Fruit fly (Drosophila melanogaster) whole organism, adult: Measurements from ENCODE around the gene dpr14.

Experiments used
- CG11617 ChIP-seq: fragments of 200-800 bp; sonication (Bioruptor generic); optimal IDR thresholded peaks from 2 replicates; lab custom pipeline; 2017; ENCODE audit warnings: mild to moderate bottlenecking, missing biosample characterization, missing genetic modification reagents, missing genetic modification characterization
- CG12768 ChIP-seq: fragments of 200-800 bp; sonication (Bioruptor generic); optimal IDR thresholded peaks from 2 replicates; lab custom pipeline; 2017; ENCODE audit warnings: missing biosample characterization, missing genetic modification characterization, mild to moderate bottlenecking, moderate library complexity, missing genetic modification reagents
- CG14711 ChIP-seq: fragments of 200-800 bp; sonication (Bioruptor generic); optimal IDR thresholded peaks from 2 replicates; lab custom pipeline; 2018; ENCODE audit warnings: missing biosample characterization, mild to moderate bottlenecking, missing genetic modification characterization, moderate library complexity
- CG1620 ChIP-seq: fragments of 200-800 bp; sonication (Bioruptor generic); optimal IDR thresholded peaks from 2 replicates; lab custom pipeline; 2016; ENCODE audit warnings: missing biosample characterization, missing genetic modification characterization
- CG33017 ChIP-seq: fragments of 200-800 bp; sonication (Bioruptor generic); optimal IDR thresholded peaks from 2 replicates; lab custom pipeline; 2018; ENCODE audit warnings: missing biosample characterization, mild to moderate bottlenecking, missing genetic modification characterization, moderate library complexity
- CG5204 ChIP-seq: fragments of 200-800 bp; sonication (Bioruptor generic); optimal IDR thresholded peaks from 2 replicates; lab custom pipeline; 2016; ENCODE audit warnings: missing biosample characterization, missing genetic modification characterization
- CG7045 ChIP-seq: fragments of 200-800 bp; sonication (Bioruptor generic); optimal IDR thresholded peaks from 2 replicates; lab custom pipeline; 2017; ENCODE audit warnings: missing biosample characterization, mild to moderate bottlenecking, missing genetic modification characterization
- CG7101 ChIP-seq: fragments of 200-800 bp; sonication (Bioruptor generic); optimal IDR thresholded peaks from 2 replicates; lab custom pipeline; 2018; ENCODE audit warnings: missing biosample characterization, mild to moderate bottlenecking, missing genetic modification characterization, moderate library complexity
- Clk ChIP-seq: fragments of 200-800 bp; sonication (Bioruptor generic); optimal IDR thresholded peaks from 2 replicates; lab custom pipeline; 2017; ENCODE audit warnings: missing biosample characterization, missing genetic modification characterization
- Crg-1 ChIP-seq: fragments of 200-800 bp; sonication (Bioruptor generic); optimal IDR thresholded peaks from 2 replicates; lab custom pipeline; 2016; ENCODE audit warnings: missing biosample characterization, missing genetic modification characterization
- Hr96 ChIP-seq: fragments of 200-800 bp; sonication (Bioruptor generic); optimal IDR thresholded peaks from 2 replicates; lab custom pipeline; 2016; ENCODE audit warnings: missing biosample characterization, missing genetic modification characterization
- Mnt ChIP-seq: fragments of 200-800 bp; sonication (Bioruptor generic); optimal IDR thresholded peaks from 2 replicates; lab custom pipeline; 2016; ENCODE audit warnings: missing biosample characterization, mild to moderate bottlenecking, missing genetic modification characterization
- bab1 ChIP-seq: fragments of 200-800 bp; sonication (Bioruptor generic); optimal IDR thresholded peaks from 3 replicates; lab custom pipeline; 2019; ENCODE audit warnings: missing biosample characterization, mild to moderate bottlenecking, missing genetic modification characterization, moderate library complexity
- cic ChIP-seq: fragments of 200-800 bp; sonication (Bioruptor generic); optimal IDR thresholded peaks from 2 replicates; lab custom pipeline; 2017; ENCODE audit warnings: missing biosample characterization, mild to moderate bottlenecking, missing genetic modification characterization, moderate library complexity
- cnc ChIP-seq, 2 experiments: fragments of >200 bp; optimal IDR thresholded peaks; 2 replicates each; lab custom pipeline; 2017
- kay ChIP-seq: fragments of 200-800 bp; sonication (Bioruptor generic); peaks from one replicate; lab custom pipeline; 2016; ENCODE audit warnings: missing biosample characterization, missing genetic modification characterization, borderline replicate concordance
- ovo ChIP-seq: fragments of 200-800 bp; sonication (Bioruptor generic); optimal IDR thresholded peaks from 2 replicates; lab custom pipeline; 2016; ENCODE audit warnings: missing biosample characterization, missing genetic modification characterization
- pad ChIP-seq: fragments of 200-800 bp; sonication (Bioruptor generic); optimal IDR thresholded peaks from 3 replicates; lab custom pipeline; 2017; ENCODE audit warnings: missing biosample characterization, missing genetic modification characterization, mild to moderate bottlenecking, moderate library complexity, missing genetic modification reagents
- tj ChIP-seq: fragments of 200-800 bp; sonication (Bioruptor generic); optimal IDR thresholded peaks from 3 replicates; lab custom pipeline; 2017; ENCODE audit warnings: missing biosample characterization, mild to moderate bottlenecking, missing genetic modification characterization, moderate library complexity
- toe ChIP-seq: fragments of 200-800 bp; sonication (Bioruptor generic); optimal IDR thresholded peaks from 2 replicates; lab custom pipeline; 2016; ENCODE audit warnings: missing biosample characterization, missing genetic modification characterization

The dpr14 gene

dm6 chrX:7933210-7933915 is 25.3 kb upstream of the dpr14 start, which contains the start of the genes Dhdds and RpS14a:
Gene Dhdds (minus strand): TSS chrX:7933351.
Gene RpS14a (plus strand): TSS chrX:7933742.
- TF ChIP-seq CG12768 (GFP tag; lab: Kevin White, UChicago) (no peak), toe (GFP tag; lab: Kevin White, UChicago) (no peak), tj (GFP tag; lab: Kevin White, UChicago) (peak; percentile 66), Clk (no peak), CG1620 (peak; percentile 64), CG14711 (peak; percentile 96), cnc (optimal IDR thresholded peaks at IDR 0.05; lab: Kevin White, UChicago) (no peak), kay (GFP tag; lab: Kevin White, UChicago) (no peak), CG5204 (GFP tag; lab: Kevin White, UChicago) (no peak), CG33017 (no peak), CG7101 (peak; percentile 77), ovo (GFP tag; lab: Kevin White, UChicago) (peak; percentile 77), Mnt (peak; percentile 81), CG7045 (GFP tag; lab: Kevin White, UChicago) (peak; percentile 24), Crg-1 (GFP tag; lab: Kevin White, UChicago) (peak; percentile 84), bab1 (GFP tag; lab: Kevin White, UChicago) (peak; percentile 43), cic (no peak), pad (peak; percentile 66), Hr96 (no peak), CG11617 (GFP tag; lab: Kevin White, UChicago) (peak; percentile 91)

- no peak for TF ChIP-seq CG7045 (GFP tag; lab: Kevin White, UChicago)
- TF ChIP-seq Crg-1 (GFP tag; lab: Kevin White, UChicago), result no peak
- TF ChIP-seq tj (GFP tag; lab: Kevin White, UChicago), result peak; percentile 75
- TF ChIP-seq CG5204 (GFP tag; lab: Kevin White, UChicago), result no peak
- no peak for TF ChIP-seq pad
- no peak for TF ChIP-seq CG33017
- TF ChIP-seq Clk, result no peak
- TF ChIP-seq Hr96, result no peak
- TF ChIP-seq toe (GFP tag; lab: Kevin White, UChicago), result no peak
- no peak for TF ChIP-seq ovo (GFP tag; lab: Kevin White, UChicago)
- no peak for TF ChIP-seq CG1620
- TF ChIP-seq cnc (optimal IDR thresholded peaks at IDR 0.05; lab: Kevin White, UChicago), result no peak
- no peak for TF ChIP-seq CG12768 (GFP tag; lab: Kevin White, UChicago)
- TF ChIP-seq CG11617 (GFP tag; lab: Kevin White, UChicago), result no peak
- TF ChIP-seq CG14711, result peak; percentile 35
- peak; percentile 55 for TF ChIP-seq bab1 (GFP tag; lab: Kevin White, UChicago)
- TF ChIP-seq CG7101, result peak; percentile 26
- TF ChIP-seq Mnt, result peak; percentile 72
- no peak for TF ChIP-seq kay (GFP tag; lab: Kevin White, UChicago)
- no peak for TF ChIP-seq cic
Observed at dm6 chrX:7931028-7931549, 23.0 kb upstream of the dpr14 start, which contains the start of gene mahe. Gene mahe (minus strand): TSS chrX:7931382.

- TF ChIP-seq kay (GFP tag; lab: Kevin White, UChicago), result no peak
- no peak for TF ChIP-seq cic
- no peak for TF ChIP-seq cnc (optimal IDR thresholded peaks at IDR 0.05; lab: Kevin White, UChicago)
- TF ChIP-seq Hr96, result no peak
- TF ChIP-seq CG7101, result peak; percentile 19
- TF ChIP-seq CG1620, result no peak
- no peak for TF ChIP-seq CG7045 (GFP tag; lab: Kevin White, UChicago)
- no peak for TF ChIP-seq Crg-1 (GFP tag; lab: Kevin White, UChicago)
- peak; percentile 6 for TF ChIP-seq CG12768 (GFP tag; lab: Kevin White, UChicago)
- peak; percentile 25 for TF ChIP-seq pad
- TF ChIP-seq CG5204 (GFP tag; lab: Kevin White, UChicago), result no peak
- TF ChIP-seq ovo (GFP tag; lab: Kevin White, UChicago), result no peak
- TF ChIP-seq CG11617 (GFP tag; lab: Kevin White, UChicago), result no peak
- no peak for TF ChIP-seq bab1 (GFP tag; lab: Kevin White, UChicago)
- no peak for TF ChIP-seq Mnt
- peak; percentile 8 for TF ChIP-seq tj (GFP tag; lab: Kevin White, UChicago)
- no peak for TF ChIP-seq toe (GFP tag; lab: Kevin White, UChicago)
- TF ChIP-seq Clk, result no peak
Observed at dm6 chrX:7930236-7931027, 22.3 kb upstream of the dpr14 start.

- no peak for TF ChIP-seq cic
- no peak for TF ChIP-seq tj (GFP tag; lab: Kevin White, UChicago)
- TF ChIP-seq kay (GFP tag; lab: Kevin White, UChicago), result no peak
- TF ChIP-seq CG1620, result no peak
- TF ChIP-seq Hr96, result no peak
- no peak for TF ChIP-seq toe (GFP tag; lab: Kevin White, UChicago)
- no peak for TF ChIP-seq CG33017
- no peak for TF ChIP-seq Crg-1 (GFP tag; lab: Kevin White, UChicago)
- TF ChIP-seq Mnt, result no peak
- no peak for TF ChIP-seq CG12768 (GFP tag; lab: Kevin White, UChicago)
- TF ChIP-seq Clk, result no peak
- no peak for TF ChIP-seq CG5204 (GFP tag; lab: Kevin White, UChicago)
- no peak for TF ChIP-seq CG7101
Observed at dm6 chrX:7924913-7925312, 16.8 kb upstream of the dpr14 start.

DNA sequence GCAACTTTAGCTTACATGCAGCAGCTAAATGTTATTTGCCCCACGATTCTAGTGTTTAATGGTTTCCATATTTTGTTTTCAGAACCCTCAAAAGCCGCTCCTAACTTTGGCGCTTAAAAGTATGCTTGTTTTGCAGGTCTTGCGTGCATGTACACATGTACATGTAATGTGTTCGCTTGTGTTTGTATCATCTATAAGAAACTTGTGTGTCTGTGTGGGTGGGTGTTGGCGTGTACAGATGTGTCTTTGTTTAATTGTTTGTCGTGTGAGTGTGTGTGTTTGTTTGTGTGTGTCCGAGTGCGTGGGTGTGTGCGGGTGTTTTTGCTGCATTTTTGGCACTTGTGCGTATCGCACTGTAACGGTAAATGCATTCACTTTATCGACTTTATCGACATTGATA is 15.0 kb upstream of the dpr14 start:
- TF ChIP-seq CG7101 (no peak), CG33017 (no peak), tj (GFP tag; lab: Kevin White, UChicago) (no peak), kay (GFP tag; lab: Kevin White, UChicago) (no peak), Crg-1 (GFP tag; lab: Kevin White, UChicago) (no peak), bab1 (GFP tag; lab: Kevin White, UChicago) (no peak), CG7045 (GFP tag; lab: Kevin White, UChicago) (no peak), Hr96 (no peak), cnc (optimal IDR thresholded peaks at IDR 0.05; lab: Kevin White, UChicago) (no peak), CG14711 (no peak)
